Fruit fly (Drosophila melanogaster): ENCODE data around the gene myd.

The myd gene

DNA sequence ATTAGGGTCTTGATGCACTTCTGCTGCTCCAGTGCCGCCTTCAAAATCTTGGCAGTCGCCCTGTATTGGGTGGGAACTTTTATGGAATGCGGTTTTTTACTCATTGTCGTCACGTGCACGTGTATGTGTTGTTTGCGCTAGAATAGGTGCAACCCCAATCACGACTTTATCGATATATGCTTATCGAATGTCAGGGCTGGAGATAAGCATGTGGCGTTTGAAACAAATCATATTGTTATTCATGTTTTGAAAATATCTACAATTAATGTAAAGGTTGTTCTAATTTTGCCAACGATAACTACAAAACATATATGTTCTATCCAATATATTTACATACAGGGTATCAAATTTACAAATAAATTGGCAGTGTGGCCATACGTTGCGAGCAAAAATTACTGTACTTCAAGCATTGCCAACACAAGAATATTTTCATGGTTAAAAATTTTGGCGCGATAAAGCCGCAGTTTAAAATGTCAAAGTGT lies 18.3 kb upstream of the myd start, which contains the start of the genes CG42359 and Nsun5 (continued):
- TF ChIP-seq Spps (tag; optimal IDR thresholded peaks at IDR 0.05) (peak; percentile 85), CG10366 (GFP tag; IDR thresholded peaks at IDR 0.05) (peak; percentile 91), CG17912 (GFP tag; optimal IDR thresholded peaks at IDR 0.05) (peak; percentile 37), Dfd (GFP tag; optimal IDR thresholded peaks at IDR 0.05) (no peak), eve (GFP tag; optimal IDR thresholded peaks at IDR 0.05) (no peak), CG11696 (GFP tag; IDR thresholded peaks at IDR 0.05) (peak; percentile 62; the same call in 1 of the 2 replicates), CG13894 (tag; optimal IDR thresholded peaks at IDR 0.05) (peak; percentile 87), phol (tag; optimal IDR thresholded peaks at IDR 0.05) (peak; percentile 92), CG3726 (GFP tag; IDR thresholded peaks at IDR 0.05) (peak; percentile 82), cwo (GFP tag; optimal IDR thresholded peaks at IDR 0.05) (peak; percentile 99), usp (GFP tag; optimal IDR thresholded peaks at IDR 0.05) (no peak), z (GFP tag; IDR thresholded peaks at IDR 0.05) (no peak), CG14965 (GFP tag; optimal IDR thresholded peaks at IDR 0.05; ENCODE audit: borderline replicate concordance) (peak; percentile 65), klu (GFP tag; IDR thresholded peaks at IDR 0.05) (peak; percentile 73), Hmx (GFP tag; optimal IDR thresholded peaks at IDR 0.05) (peak; percentile 56), CG10959 (GFP tag; IDR thresholded peaks at IDR 0.05) (peak; percentile 82), Dip2 (GFP tag; IDR thresholded peaks at IDR 0.05) (no peak), insv (GFP tag; optimal IDR thresholded peaks at IDR 0.05) (peak in 1 of 2 experiments; percentile 59), rib (GFP tag; IDR thresholded peaks at IDR 0.05) (no peak; the same call in 1 of the 2 replicates), vnd (GFP tag; IDR thresholded peaks at IDR 0.05; ENCODE audit: partially characterized antibody) (peak; percentile 85), sim (GFP tag; IDR thresholded peaks at IDR 0.05) (peak; percentile 52; the same call in 1 of the 2 replicates), H15 (GFP tag; IDR thresholded peaks at IDR 0.05) (peak; percentile 85; the same call in 2 of the 3 replicates), NC2α (GFP tag; optimal IDR thresholded peaks at IDR 0.05) (peak; percentile 76), Dref (GFP tag; IDR thresholded peaks at IDR 0.05) (peak; percentile 85), CG9437 (GFP tag; optimal IDR thresholded peaks at IDR 0.05) (peak; percentile 55), CG11504 (tag; optimal IDR thresholded peaks at IDR 0.05) (peak; percentile 86), Optix (GFP tag; IDR thresholded peaks at IDR 0.05) (peak; percentile 78), CG16813 (GFP tag; IDR thresholded peaks at IDR 0.05; ENCODE audit: partially characterized antibody) (peak; percentile 90), ci (GFP tag; IDR thresholded peaks at IDR 0.05) (peak; percentile 95), CG9215 (GFP tag; IDR thresholded peaks at IDR 0.05) (peak; percentile 100), pzg (GFP tag; optimal IDR thresholded peaks at IDR 0.05) (peak; percentile 95), HLH4C (GFP tag; IDR thresholded peaks at IDR 0.05; ENCODE audit: partially characterized antibody) (peak; percentile 86), crol (GFP tag; IDR thresholded peaks at IDR 0.05) (no peak), wek (GFP tag; optimal IDR thresholded peaks at IDR 0.05) (peak; percentile 85), fd3F (GFP tag; optimal IDR thresholded peaks at IDR 0.05) (peak; percentile 84), CG17385 (GFP tag; optimal IDR thresholded peaks at IDR 0.05) (peak; percentile 74), CG2199 (GFP tag; IDR thresholded peaks at IDR 0.05) (peak; percentile 81; the same call in 2 of the 3 replicates), CG14667 (GFP tag; IDR thresholded peaks at IDR 0.05) (peak; percentile 87), CG31365 (tag; optimal IDR thresholded peaks at IDR 0.05) (peak; percentile 66), CG18619 (GFP tag; optimal IDR thresholded peaks at IDR 0.05) (peak; percentile 79), CG4854 (GFP tag; optimal IDR thresholded peaks at IDR 0.05) (peak; percentile 84), CG7963 (GFP tag; IDR thresholded peaks at IDR 0.05; ENCODE audit: partially characterized antibody) (peak; percentile 75), zen2 (GFP tag; IDR thresholded peaks at IDR 0.05; ENCODE audit: partially characterized antibody) (peak; percentile 85; the same call in 2 of the 3 replicates), Poxn (GFP tag; IDR thresholded peaks at IDR 0.05) (peak; percentile 62; the same call in 1 of the 2 replicates), lola (GFP tag; optimal IDR thresholded peaks at IDR 0.05) (peak in 1 of 3 experiments; percentile 83), CG15514 (GFP tag; optimal IDR thresholded peaks at IDR 0.05) (peak; percentile 92), CG5953 (GFP tag; IDR thresholded peaks at IDR 0.05) (peak; percentile 51; the same call in 1 of the 2 replicates), az2 (GFP tag; optimal IDR thresholded peaks at IDR 0.05) (peak; percentile 93), CG1024 (GFP tag; IDR thresholded peaks at IDR 0.05) (peak; percentile 84), ttk (GFP tag; IDR thresholded peaks at IDR 0.05) (peak; percentile 89)
